Fruit fly (Drosophila melanogaster): ENCODE measurements around the gene Ho.

dm6 chr3R:11656614-11657216, 22.8 kb upstream of the Ho start:
- TF ChIP-seq h (optimal IDR thresholded peaks at IDR 0.05), result no peak
- TF ChIP-seq Myc (optimal IDR thresholded peaks at IDR 0.05), result no peak
- no peak for TF ChIP-seq ttk (optimal IDR thresholded peaks at IDR 0.05)
- no peak for TF ChIP-seq psq (optimal IDR thresholded peaks at IDR 0.05)

Data from Kc167 (cell line).